Worm (Caenorhabditis elegans) whole organism, L3 larva: Measurements from ENCODE around the gene abce-1.

Source experiments
- ZK546.5 ChIP-seq: sonication (generic microtip); optimal IDR thresholded peaks from 2 replicates; lab custom pipeline; 2017; ENCODE audit warnings: missing biosample characterization, missing genetic modification characterization
- aly-2 ChIP-seq: fragments of 150-350 bp; optimal IDR thresholded peaks from 2 replicates; lab custom pipeline; 2014; ENCODE audit warnings: missing biosample characterization, missing genetic modification characterization
- ama-1 ChIP-seq: fragments of 150-350 bp; optimal IDR thresholded peaks from 2 replicates; lab custom pipeline; 2018
- ceh-16 ChIP-seq: sonication (generic microtip); optimal IDR thresholded peaks from 2 replicates; lab custom pipeline; 2017; ENCODE audit warnings: missing biosample characterization, missing genetic modification characterization
- ceh-28 ChIP-seq: fragments of 150-350 bp; optimal IDR thresholded peaks from 2 replicates; lab custom pipeline; 2014; ENCODE audit warnings: missing biosample characterization, missing genetic modification reagents, missing genetic modification characterization
- ceh-82 ChIP-seq: fragments of 150-350 bp; optimal IDR thresholded peaks from 2 replicates; lab custom pipeline; 2014; ENCODE audit warnings: missing biosample characterization, missing genetic modification characterization
- ceh-9 ChIP-seq: sonication (generic microtip); optimal IDR thresholded peaks from 2 replicates; lab custom pipeline; 2018; ENCODE audit warnings: missing biosample characterization, missing genetic modification characterization
- daf-12 ChIP-seq: fragments of 150-350 bp; optimal IDR thresholded peaks from 2 replicates; lab custom pipeline; 2014; ENCODE audit warnings: missing biosample characterization, missing genetic modification reagents, missing genetic modification characterization
- egl-27 ChIP-seq: sonication (generic microtip); optimal IDR thresholded peaks from 4 replicates; lab custom pipeline; 2017; ENCODE audit warnings: missing biosample characterization, missing genetic modification reagents, missing genetic modification characterization
- egl-5 ChIP-seq: fragments of 150-350 bp; optimal IDR thresholded peaks from 2 replicates; lab custom pipeline; 2017; ENCODE audit warnings: missing biosample characterization, missing genetic modification reagents, missing genetic modification characterization, inconsistent platforms
- elt-1 ChIP-seq: fragments of 150-350 bp; optimal IDR thresholded peaks from 2 replicates; lab custom pipeline; 2014; ENCODE audit warnings: missing biosample characterization, missing genetic modification characterization
- elt-2 ChIP-seq: sonication (generic microtip); optimal IDR thresholded peaks from 2 replicates; lab custom pipeline; 2016; ENCODE audit warnings: missing genetic modification reagents, mild to moderate bottlenecking, missing genetic modification characterization, missing compliant biosample characterization
- elt-3 ChIP-seq, 3 experiments: fragments of 150-350 bp in 1 of 3; sonication (generic microtip) in 2 of 3; optimal IDR thresholded peaks; 2 replicates in 2 of 3; 4 replicates in 1 of 3; lab custom pipeline; 2014 to 2017; ENCODE audit warnings: missing biosample characterization in 3 of 3, missing genetic modification characterization in 3 of 3
- eor-1 ChIP-seq, 2 experiments: fragments of 150-350 bp; optimal IDR thresholded peaks; 2 replicates each; lab custom pipeline; 2014 to 2018; ENCODE audit warnings: missing biosample characterization in 2 of 2, missing genetic modification characterization in 2 of 2
- fkh-10 ChIP-seq: sonication (generic microtip); optimal IDR thresholded peaks from 2 replicates; lab custom pipeline; 2017; ENCODE audit warnings: missing biosample characterization, missing genetic modification reagents, missing genetic modification characterization
- fkh-2 ChIP-seq: fragments of 150-350 bp; optimal IDR thresholded peaks from 2 replicates; lab custom pipeline; 2014; ENCODE audit warnings: missing biosample characterization, missing genetic modification reagents, missing genetic modification characterization
- fos-1 ChIP-seq: fragments of 150-350 bp; optimal IDR thresholded peaks from 2 replicates; lab custom pipeline; 2014; ENCODE audit warnings: missing biosample characterization, missing genetic modification characterization
- hmg-11 ChIP-seq: sonication (generic microtip); optimal IDR thresholded peaks from 2 replicates; lab custom pipeline; 2016; ENCODE audit warnings: missing genetic modification characterization, missing compliant biosample characterization
- lin-15B ChIP-seq: fragments of 150-350 bp; optimal IDR thresholded peaks from 2 replicates; lab custom pipeline; 2014; ENCODE audit warnings: missing biosample characterization, missing genetic modification characterization
- lin-39 ChIP-seq: fragments of 150-350 bp; optimal IDR thresholded peaks from 2 replicates; lab custom pipeline; 2018; ENCODE audit warnings: missing biosample characterization, missing genetic modification reagents, missing genetic modification characterization
- mdl-1 ChIP-seq: fragments of 150-350 bp; optimal IDR thresholded peaks from 2 replicates; lab custom pipeline; 2014; ENCODE audit warnings: missing biosample characterization, missing genetic modification characterization
- mml-1 ChIP-seq: fragments of 150-350 bp; sonication (generic microtip); optimal IDR thresholded peaks from 3 replicates; lab custom pipeline; 2014; ENCODE audit warnings: missing biosample characterization, missing genetic modification characterization
- nfya-1 ChIP-seq: sonication (generic microtip); optimal IDR thresholded peaks from 2 replicates; lab custom pipeline; 2017; ENCODE audit warnings: missing genetic modification characterization, mild to moderate bottlenecking, missing compliant biosample characterization, antibody characterized with exemption, moderate library complexity; ENCODE audit not compliant: insufficient read depth
- nhr-11 ChIP-seq: fragments of 150-350 bp; optimal IDR thresholded peaks from 2 replicates; lab custom pipeline; 2014; ENCODE audit warnings: missing biosample characterization, missing genetic modification characterization
- nhr-12 ChIP-seq: fragments of 150-350 bp; optimal IDR thresholded peaks from 2 replicates; lab custom pipeline; 2014; ENCODE audit warnings: missing biosample characterization, missing genetic modification characterization
- nhr-23 ChIP-seq: fragments of 150-350 bp; optimal IDR thresholded peaks from 2 replicates; lab custom pipeline; 2014; ENCODE audit warnings: missing biosample characterization, missing genetic modification reagents, missing genetic modification characterization
- nhr-25 ChIP-seq: sonication (generic microtip); optimal IDR thresholded peaks from 2 replicates; lab custom pipeline; 2017; ENCODE audit warnings: missing biosample characterization, missing genetic modification characterization
- nhr-28 ChIP-seq: fragments of 150-350 bp; optimal IDR thresholded peaks from 2 replicates; lab custom pipeline; 2014; ENCODE audit warnings: missing biosample characterization, missing genetic modification characterization
- nhr-67 ChIP-seq: fragments of 150-350 bp; optimal IDR thresholded peaks from 2 replicates; lab custom pipeline; 2014; ENCODE audit warnings: missing biosample characterization, missing genetic modification characterization
- nhr-76 ChIP-seq: fragments of 150-350 bp; sonication (generic microtip); optimal IDR thresholded peaks from 5 replicates; lab custom pipeline; 2014; ENCODE audit warnings: missing biosample characterization, missing genetic modification characterization
- nhr-77 ChIP-seq: fragments of 150-350 bp; optimal IDR thresholded peaks from 2 replicates; lab custom pipeline; 2014; ENCODE audit warnings: missing biosample characterization, missing genetic modification characterization
- pha-4 ChIP-seq: fragments of 150-350 bp; optimal IDR thresholded peaks from 2 replicates; lab custom pipeline; 2014; ENCODE audit warnings: missing biosample characterization, missing genetic modification reagents, missing genetic modification characterization
- sea-2 ChIP-seq: fragments of 150-350 bp; sonication (generic microtip); optimal IDR thresholded peaks from 4 replicates; lab custom pipeline; 2014; ENCODE audit warnings: missing biosample characterization, missing genetic modification reagents, missing genetic modification characterization
- skn-1 ChIP-seq: fragments of 150-350 bp; optimal IDR thresholded peaks from 2 replicates; lab custom pipeline; 2014; ENCODE audit warnings: missing biosample characterization, missing genetic modification characterization
- snpc-4 ChIP-seq: fragments of 150-350 bp; optimal IDR thresholded peaks from 2 replicates; lab custom pipeline; 2014; ENCODE audit warnings: missing biosample characterization, missing genetic modification characterization
- tbx-2 ChIP-seq: sonication (generic microtip); optimal IDR thresholded peaks from 2 replicates; lab custom pipeline; 2016; ENCODE audit warnings: mild to moderate bottlenecking, missing genetic modification characterization, missing compliant biosample characterization
- unc-39 ChIP-seq: sonication (generic microtip); optimal IDR thresholded peaks from 4 replicates; lab custom pipeline; 2017; ENCODE audit warnings: missing biosample characterization, missing genetic modification characterization
- unc-62 ChIP-seq: fragments of 150-350 bp; sonication (generic microtip); optimal IDR thresholded peaks from 4 replicates; lab custom pipeline; 2014; ENCODE audit warnings: missing biosample characterization, missing genetic modification reagents, missing genetic modification characterization
- zag-1 ChIP-seq: fragments of 150-350 bp; optimal IDR thresholded peaks from 2 replicates; lab custom pipeline; 2014; ENCODE audit warnings: missing biosample characterization, missing genetic modification characterization
- ztf-11 ChIP-seq: fragments of 150-350 bp; optimal IDR thresholded peaks from 2 replicates; lab custom pipeline; 2014; ENCODE audit warnings: missing biosample characterization, missing genetic modification characterization
- ztf-4 ChIP-seq: fragments of 150-350 bp; optimal IDR thresholded peaks from 2 replicates; lab custom pipeline; 2014; ENCODE audit warnings: missing biosample characterization, missing genetic modification characterization

Gene abce-1

DNA sequence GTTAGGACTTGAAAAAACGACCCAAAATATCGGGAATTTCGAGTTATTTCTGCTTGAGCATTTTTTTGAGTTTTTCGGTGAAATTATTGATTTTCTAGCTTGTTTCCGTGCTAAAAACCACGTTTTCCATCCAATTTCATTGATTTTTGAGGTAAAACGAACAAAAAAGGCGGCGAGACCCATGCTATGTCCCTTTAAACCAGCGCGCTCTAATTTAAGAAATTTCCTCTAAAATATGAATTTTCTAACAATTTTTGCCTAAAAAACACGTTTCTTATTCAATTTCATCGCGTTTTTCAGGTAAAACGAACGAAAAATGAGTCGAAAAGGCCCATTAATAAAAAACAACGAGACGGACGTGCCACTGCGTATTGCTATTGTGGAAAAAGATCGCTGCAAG, at the start of gene abce-1:
TSS of gene abce-1 (plus strand) at position 301 of the 400 bp plus-strand sequence.
- TF ChIP-seq unc-39 (no peak), nhr-67 (tag; lab: Kevin White, UChicago) (no peak), nhr-12 (tag; lab: Kevin White, UChicago) (no peak), elt-1 (tag; lab: Kevin White, UChicago) (no peak), fkh-10 (GFP tag; lab: Kevin White, UChicago) (no peak), mdl-1 (tag; lab: Kevin White, UChicago) (no peak), hmg-11 (tag; lab: Kevin White, UChicago) (no peak)

ce11 chrIII:13103980-13104379, 49.6 kb upstream of the abce-1 start:
- TF ChIP-seq hmg-11 (tag; lab: Kevin White, UChicago) (peak; percentile 36), ceh-16 (tag; lab: Kevin White, UChicago) (no peak), ceh-9 (tag; lab: Kevin White, UChicago) (no peak), nhr-25 (tag; lab: Kevin White, UChicago) (peak; percentile 22), mml-1 (no peak)

DNA sequence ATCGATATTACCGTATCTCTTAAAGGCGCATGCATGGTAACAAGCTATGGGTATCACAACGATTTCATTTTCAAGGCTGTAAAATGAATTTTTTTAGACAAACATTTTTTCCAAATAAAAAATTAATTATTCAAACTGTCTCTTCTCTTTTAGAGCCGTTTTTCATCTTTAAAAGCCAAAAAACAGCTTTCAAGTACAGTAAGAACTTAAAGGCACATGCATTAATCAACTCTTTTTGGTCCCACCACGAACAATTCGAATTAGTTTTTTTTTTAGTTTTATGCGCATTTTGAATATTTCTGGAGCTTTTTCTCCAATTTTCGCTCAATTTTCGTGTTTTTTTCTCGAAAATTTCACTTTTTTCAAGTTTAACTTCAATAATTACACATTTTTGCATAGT, 49.2 kb upstream of the abce-1 start:
- TF ChIP-seq nfya-1 (no peak), nhr-23 (tag; lab: Kevin White, UChicago) (no peak), daf-12 (no peak), fkh-2 (tag; lab: Kevin White, UChicago) (no peak), ama-1 (lab: Kevin White, UChicago) (no peak), tbx-2 (tag; lab: Kevin White, UChicago) (no peak), fos-1 (no peak), zag-1 (tag; lab: Kevin White, UChicago) (no peak), hmg-11 (tag; lab: Kevin White, UChicago) (no peak), lin-15B (tag; lab: Kevin White, UChicago) (no peak), ztf-11 (no peak), unc-62 (GFP tag; lab: Kevin White, UChicago) (no peak), unc-39 (no peak)

- TF ChIP-seq elt-2 (tag; lab: Kevin White, UChicago) (peak; percentile 4), fkh-10 (GFP tag; lab: Kevin White, UChicago) (no peak), sea-2 (no peak), ceh-82 (no peak), mdl-1 (tag; lab: Kevin White, UChicago) (no peak), nhr-28 (tag; lab: Kevin White, UChicago) (no peak), hmg-11 (tag; lab: Kevin White, UChicago) (no peak), pha-4 (peak; percentile 30)
- TF ChIP-seq, all 47 proteins: peak for 2
Measured at ce11 chrIII:13105497-13105896, 48.1 kb upstream of the abce-1 start.

DNA sequence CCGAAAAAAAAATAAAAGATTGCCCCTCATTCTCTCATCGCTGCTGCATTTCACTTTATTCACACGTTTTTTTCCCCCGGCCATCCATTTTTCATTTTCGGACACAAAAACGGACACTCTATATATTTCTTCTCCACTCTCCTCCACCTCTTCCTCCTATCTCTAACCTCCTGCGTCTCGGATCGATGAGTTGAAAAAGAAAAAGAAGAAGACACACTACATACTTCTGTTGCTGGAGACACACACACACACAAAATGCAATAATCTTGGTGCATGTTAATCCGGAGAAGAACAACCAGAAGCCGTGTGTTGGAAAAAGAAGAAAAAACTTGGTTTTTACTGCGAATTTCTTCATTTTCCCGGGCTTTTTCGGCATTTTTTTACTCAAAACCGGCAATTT, 47.7 kb upstream of the abce-1 start:
- peak; percentile 43 for TF ChIP-seq lin-39 (tag; lab: Kevin White, UChicago)
- TF ChIP-seq egl-5 (tag; lab: Kevin White, UChicago), result peak; percentile 58
- peak; percentile 40 for TF ChIP-seq fkh-10 (GFP tag; lab: Kevin White, UChicago)
- TF ChIP-seq lin-15B (tag; lab: Kevin White, UChicago), result peak; percentile 38
- TF ChIP-seq ama-1 (lab: Kevin White, UChicago), result peak; percentile 5
- no peak for TF ChIP-seq aly-2
- TF ChIP-seq nhr-12 (tag; lab: Kevin White, UChicago), result no peak
- peak; percentile 76 for TF ChIP-seq nfya-1
- TF ChIP-seq hmg-11 (tag; lab: Kevin White, UChicago), result peak; percentile 65
- TF ChIP-seq, all 47 proteins: peak for 7

- no peak for TF ChIP-seq ztf-4
- no peak for TF ChIP-seq eor-1 (tag; optimal IDR thresholded peaks at IDR 0.05; lab: Kevin White, UChicago)
- no peak for TF ChIP-seq skn-1 (tag; lab: Kevin White, UChicago)
- no peak for TF ChIP-seq ZK546.5 (tag; lab: Kevin White, UChicago)
- TF ChIP-seq ceh-9 (tag; lab: Kevin White, UChicago), result no peak
- no peak for TF ChIP-seq unc-62 (GFP tag; lab: Kevin White, UChicago)
- no peak for TF ChIP-seq fos-1
- no peak for TF ChIP-seq elt-2 (tag; lab: Kevin White, UChicago)
- no peak for TF ChIP-seq elt-3 (tag; optimal IDR thresholded peaks at IDR 0.05; lab: Kevin White, UChicago)
- TF ChIP-seq sea-2, result no peak
- TF ChIP-seq fkh-10 (GFP tag; lab: Kevin White, UChicago), result no peak
- no peak for TF ChIP-seq egl-27
- TF ChIP-seq nhr-11, result no peak
- TF ChIP-seq ama-1 (lab: Kevin White, UChicago), result no peak
- no peak for TF ChIP-seq nhr-76 (tag; lab: Kevin White, UChicago)
- no peak for TF ChIP-seq nhr-77 (tag; lab: Kevin White, UChicago)
- TF ChIP-seq ceh-28 (tag; lab: Kevin White, UChicago), result no peak
- TF ChIP-seq snpc-4, result no peak
Measured at ce11 chrIII:13107307-13107706, 46.3 kb upstream of the abce-1 start, which contains the start of gene dhhc-8. Gene dhhc-8, plus strand, starts transcription at chrIII:13107607.
